Fruit fly (Drosophila melanogaster) whole organism, embryonic: ENCODE results near the gene Adh.

Source experiments
- Antp ChIP-seq: fragments of 200-800 bp; sonication (Bioruptor generic); optimal IDR thresholded peaks from 3 replicates; lab custom pipeline; 2016; ENCODE audit warnings: missing biosample characterization, missing genetic modification characterization
- Bteb2 ChIP-seq: fragments of 200-800 bp; sonication (Bioruptor generic); optimal IDR thresholded peaks from 2 replicates; lab custom pipeline; 2016; ENCODE audit warnings: missing biosample characterization, missing genetic modification characterization
- CG10959 ChIP-seq: fragments of 200-800 bp; sonication (Bioruptor generic); IDR thresholded peaks from 2 replicates; pipeline ENCODE4 v1.3.6; 2022; ENCODE audit warnings: missing biosample characterization, missing genetic modification characterization
- CG1602 ChIP-seq: fragments of 200-800 bp; sonication (Bioruptor generic); optimal IDR thresholded peaks from 3 replicates; lab custom pipeline; 2016; ENCODE audit warnings: missing biosample characterization, missing genetic modification characterization
- CG16779 ChIP-seq: fragments of 200-800 bp; sonication (Bioruptor generic); IDR thresholded peaks from 2 replicates; pipeline ENCODE4 v1.3.6; 2022; ENCODE audit warnings: missing biosample characterization, missing genetic modification characterization
- CG18011 ChIP-seq: fragments of 200-800 bp; sonication (Bioruptor generic); optimal IDR thresholded peaks from 2 replicates; lab custom pipeline; 2017; ENCODE audit warnings: missing biosample characterization, missing genetic modification characterization, mild to moderate bottlenecking, moderate library complexity, missing genotype
- CG2889 ChIP-seq: fragments of 200-800 bp; sonication (Bioruptor generic); IDR thresholded peaks from 3 replicates; pipeline ENCODE4 v1.3.6; 2022; ENCODE audit warnings: missing biosample characterization, missing genetic modification characterization
- CG31224 ChIP-seq: fragments of 200-800 bp; sonication (Bioruptor generic); IDR thresholded peaks from 2 replicates; pipeline ENCODE4 v1.3.6; 2022; ENCODE audit warnings: missing biosample characterization, missing genetic modification characterization
- CG4424 ChIP-seq: fragments of 200-800 bp; sonication (Bioruptor generic); optimal IDR thresholded peaks from 3 replicates; lab custom pipeline; 2016; ENCODE audit warnings: missing biosample characterization, missing genetic modification characterization
- CG4854 ChIP-seq: fragments of 200-800 bp; sonication (Bioruptor generic); optimal IDR thresholded peaks from 2 replicates; lab custom pipeline; 2016; ENCODE audit warnings: missing biosample characterization, missing genetic modification characterization, inconsistent platforms
- CG5180 ChIP-seq: fragments of 200-800 bp; sonication (Bioruptor generic); optimal IDR thresholded peaks from 3 replicates; lab custom pipeline; 2017; ENCODE audit warnings: missing biosample characterization, missing genetic modification characterization, mild to moderate bottlenecking, moderate library complexity, missing genetic modification reagents
- CG7372 ChIP-seq: fragments of 200-800 bp; sonication (Bioruptor generic); IDR thresholded peaks from 2 replicates; pipeline ENCODE4 v1.3.6; 2022; ENCODE audit warnings: missing biosample characterization, missing genetic modification characterization
- CG7786 ChIP-seq: fragments of 200-800 bp; sonication (Bioruptor generic); optimal IDR thresholded peaks from 2 replicates; lab custom pipeline; 2016; ENCODE audit warnings: missing biosample characterization, missing genetic modification characterization
- CG8388 ChIP-seq: fragments of 200-800 bp; sonication (Bioruptor generic); optimal IDR thresholded peaks from 2 replicates; lab custom pipeline; 2019; ENCODE audit warnings: missing biosample characterization, mild to moderate bottlenecking, missing genetic modification characterization, moderate library complexity
- CG9876 ChIP-seq: fragments of 200-800 bp; sonication (Bioruptor generic); optimal IDR thresholded peaks from 2 replicates; lab custom pipeline; 2016; ENCODE audit warnings: missing biosample characterization, missing genetic modification characterization
- CHES-1-like ChIP-seq: fragments of 200-800 bp; sonication (Bioruptor generic); optimal IDR thresholded peaks from 2 replicates; lab custom pipeline; 2016; ENCODE audit warnings: missing biosample characterization, missing genetic modification characterization
- Camta ChIP-seq: fragments of 200-800 bp; sonication (Bioruptor generic); optimal IDR thresholded peaks from 2 replicates; lab custom pipeline; 2016; ENCODE audit warnings: missing biosample characterization, missing genetic modification characterization
- GATAe ChIP-seq: fragments of 200-800 bp; sonication (Bioruptor generic); conservative IDR thresholded peaks from 2 replicates; pipeline ENCODE4 v1.3.6; 2022; ENCODE audit warnings: missing biosample characterization, missing genetic modification characterization
- HLH4C ChIP-seq: fragments of 200-800 bp; sonication (Bioruptor generic); IDR thresholded peaks from 3 replicates; pipeline ENCODE4 v1.3.6; 2022; ENCODE audit warnings: missing biosample characterization, missing genetic modification characterization; ENCODE audit not compliant: partially characterized antibody
- Meics ChIP-seq: fragments of 200-800 bp; sonication (Bioruptor generic); optimal IDR thresholded peaks from 2 replicates; lab custom pipeline; 2017; ENCODE audit warnings: missing biosample characterization, mild to moderate bottlenecking, missing genetic modification characterization
- Mes4 ChIP-seq: fragments of 200-800 bp; sonication (Bioruptor generic); optimal IDR thresholded peaks from 2 replicates; lab custom pipeline; 2016; ENCODE audit warnings: missing biosample characterization, missing genetic modification characterization
- NfI ChIP-seq: fragments of 200-800 bp; sonication (Bioruptor generic); optimal IDR thresholded peaks from 3 replicates; lab custom pipeline; 2018; ENCODE audit warnings: missing biosample characterization, mild to moderate bottlenecking, missing genetic modification characterization, moderate library complexity
- Trl ChIP-seq, 3 experiments: fragments of >200 bp in 2 of 3; fragments of 200-800 bp in 1 of 3; sonication (Bioruptor generic) in 1 of 3; optimal IDR thresholded peaks; 2 replicates in 1 of 3; 3 replicates in 2 of 3; lab custom pipeline; 2016 to 2017; ENCODE audit warnings: missing biosample characterization in 1 of 3, missing genetic modification characterization in 1 of 3
- YL-1 ChIP-seq: fragments of 200-800 bp; sonication (Bioruptor generic); optimal IDR thresholded peaks from 3 replicates; lab custom pipeline; 2017; ENCODE audit warnings: missing biosample characterization, mild to moderate bottlenecking, missing genetic modification characterization
- ac ChIP-seq: fragments of 200-800 bp; sonication (Bioruptor generic); optimal IDR thresholded peaks from 3 replicates; lab custom pipeline; 2017; ENCODE audit warnings: missing biosample characterization, mild to moderate bottlenecking, missing genetic modification characterization
- bigmax ChIP-seq: fragments of 200-800 bp; sonication (Bioruptor generic); optimal IDR thresholded peaks from 2 replicates; lab custom pipeline; 2018; ENCODE audit warnings: missing biosample characterization, mild to moderate bottlenecking, missing genetic modification characterization
- chn ChIP-seq: fragments of 200-800 bp; sonication (Bioruptor generic); optimal IDR thresholded peaks from 2 replicates; lab custom pipeline; 2016; ENCODE audit warnings: missing biosample characterization, missing genetic modification characterization
- cwo ChIP-seq: fragments of 200-800 bp; sonication (Bioruptor generic); optimal IDR thresholded peaks from 3 replicates; lab custom pipeline; 2017; ENCODE audit warnings: missing biosample characterization, missing genetic modification characterization, mild to moderate bottlenecking, moderate library complexity, missing genetic modification reagents
- dmrt11E ChIP-seq: fragments of 200-800 bp; sonication (Bioruptor generic); optimal IDR thresholded peaks from 3 replicates; lab custom pipeline; 2018; ENCODE audit warnings: missing biosample characterization, mild to moderate bottlenecking, missing genetic modification characterization, moderate library complexity
- eyg ChIP-seq: fragments of 200-800 bp; sonication (Bioruptor generic); optimal IDR thresholded peaks from 3 replicates; lab custom pipeline; 2016; ENCODE audit warnings: missing biosample characterization, missing genetic modification characterization
- fd3F ChIP-seq: fragments of 200-800 bp; sonication (Bioruptor generic); optimal IDR thresholded peaks from 2 replicates; lab custom pipeline; 2018; ENCODE audit warnings: missing biosample characterization, mild to moderate bottlenecking, missing genetic modification characterization, moderate library complexity
- fd64A ChIP-seq: fragments of 200-800 bp; sonication (Bioruptor generic); optimal IDR thresholded peaks from 3 replicates; lab custom pipeline; 2018; ENCODE audit warnings: missing biosample characterization, mild to moderate bottlenecking, missing genetic modification characterization
- gt ChIP-seq: fragments of 200-800 bp; sonication (Bioruptor generic); IDR thresholded peaks from 2 replicates; pipeline ENCODE4 v1.3.6; 2022; ENCODE audit warnings: missing biosample characterization, missing genetic modification characterization
- jumu ChIP-seq: fragments of 200-800 bp; sonication (Bioruptor generic); optimal IDR thresholded peaks from 3 replicates; lab custom pipeline; 2016; ENCODE audit warnings: missing biosample characterization, missing genetic modification characterization
- knrl ChIP-seq: fragments of 200-800 bp; sonication (Bioruptor generic); IDR thresholded peaks from 3 replicates; pipeline ENCODE4 v1.3.6; 2022; ENCODE audit warnings: missing biosample characterization, missing genetic modification characterization; ENCODE audit not compliant: partially characterized antibody
- lab ChIP-seq: fragments of 200-800 bp; sonication (Bioruptor generic); optimal IDR thresholded peaks from 3 replicates; lab custom pipeline; 2017; ENCODE audit warnings: missing biosample characterization, missing genetic modification characterization, mild to moderate bottlenecking, moderate library complexity, missing genetic modification reagents
- maf-S ChIP-seq: fragments of 200-800 bp; sonication (Bioruptor generic); optimal IDR thresholded peaks from 2 replicates; lab custom pipeline; 2016; ENCODE audit warnings: missing biosample characterization, missing genetic modification characterization
- mld ChIP-seq: fragments of 200-800 bp; sonication (Bioruptor generic); IDR thresholded peaks from 3 replicates; pipeline ENCODE4 v1.3.6; 2022; ENCODE audit warnings: missing biosample characterization, missing genetic modification characterization; ENCODE audit not compliant: partially characterized antibody
- salm ChIP-seq: fragments of 200-800 bp; sonication (Bioruptor generic); optimal IDR thresholded peaks from 2 replicates; lab custom pipeline; 2018; ENCODE audit warnings: missing biosample characterization, mild to moderate bottlenecking, missing genetic modification characterization
- scrt ChIP-seq: fragments of 200-800 bp; sonication (Bioruptor generic); optimal IDR thresholded peaks from 2 replicates; lab custom pipeline; 2018; ENCODE audit warnings: missing biosample characterization, mild to moderate bottlenecking, missing genetic modification characterization, moderate library complexity
- sens-2 ChIP-seq: fragments of 200-800 bp; sonication (Bioruptor generic); IDR thresholded peaks from 2 replicates; pipeline ENCODE4 v1.3.6; 2022; ENCODE audit warnings: missing biosample characterization, missing genetic modification characterization
- sisA ChIP-seq: fragments of 200-800 bp; sonication (Bioruptor generic); IDR thresholded peaks from 2 replicates; pipeline ENCODE4 v1.3.6; 2022; ENCODE audit warnings: missing biosample characterization, missing genetic modification characterization
- slbo ChIP-seq: fragments of 200-800 bp; sonication (Bioruptor generic); IDR thresholded peaks from 2 replicates; pipeline ENCODE4 v1.3.6; 2022; ENCODE audit warnings: missing biosample characterization, missing genetic modification characterization
- sqz ChIP-seq: fragments of 200-800 bp; sonication (Bioruptor generic); optimal IDR thresholded peaks from 3 replicates; lab custom pipeline; 2018; ENCODE audit warnings: missing biosample characterization, mild to moderate bottlenecking, missing genetic modification characterization
- stc ChIP-seq: fragments of 200-800 bp; sonication (Bioruptor generic); IDR thresholded peaks from 2 replicates; pipeline ENCODE4 v1.3.6; 2022; ENCODE audit warnings: missing biosample characterization, missing genetic modification characterization
- tin ChIP-seq: fragments of 200-800 bp; sonication (Bioruptor generic); optimal IDR thresholded peaks from 3 replicates; lab custom pipeline; 2016; ENCODE audit warnings: missing biosample characterization, missing genetic modification characterization
- tx ChIP-seq: fragments of 200-800 bp; sonication (Bioruptor generic); optimal IDR thresholded peaks from 2 replicates; lab custom pipeline; 2016; ENCODE audit warnings: missing biosample characterization, missing genetic modification characterization
- vfl ChIP-seq: fragments of 200-800 bp; sonication (Bioruptor generic); optimal IDR thresholded peaks from 2 replicates; lab custom pipeline; 2016; ENCODE audit warnings: missing biosample characterization, missing genetic modification characterization
- vnd ChIP-seq: fragments of 200-800 bp; sonication (Bioruptor generic); IDR thresholded peaks from 3 replicates; pipeline ENCODE4 v1.3.6; 2022; ENCODE audit warnings: missing biosample characterization, missing genetic modification characterization; ENCODE audit not compliant: partially characterized antibody
- zfh1 ChIP-seq: fragments of 200-800 bp; sonication (Bioruptor generic); IDR thresholded peaks from 3 replicates; pipeline ENCODE4 v1.3.6; 2022; ENCODE audit warnings: missing biosample characterization, missing genetic modification characterization

Gene Adh

DNA sequence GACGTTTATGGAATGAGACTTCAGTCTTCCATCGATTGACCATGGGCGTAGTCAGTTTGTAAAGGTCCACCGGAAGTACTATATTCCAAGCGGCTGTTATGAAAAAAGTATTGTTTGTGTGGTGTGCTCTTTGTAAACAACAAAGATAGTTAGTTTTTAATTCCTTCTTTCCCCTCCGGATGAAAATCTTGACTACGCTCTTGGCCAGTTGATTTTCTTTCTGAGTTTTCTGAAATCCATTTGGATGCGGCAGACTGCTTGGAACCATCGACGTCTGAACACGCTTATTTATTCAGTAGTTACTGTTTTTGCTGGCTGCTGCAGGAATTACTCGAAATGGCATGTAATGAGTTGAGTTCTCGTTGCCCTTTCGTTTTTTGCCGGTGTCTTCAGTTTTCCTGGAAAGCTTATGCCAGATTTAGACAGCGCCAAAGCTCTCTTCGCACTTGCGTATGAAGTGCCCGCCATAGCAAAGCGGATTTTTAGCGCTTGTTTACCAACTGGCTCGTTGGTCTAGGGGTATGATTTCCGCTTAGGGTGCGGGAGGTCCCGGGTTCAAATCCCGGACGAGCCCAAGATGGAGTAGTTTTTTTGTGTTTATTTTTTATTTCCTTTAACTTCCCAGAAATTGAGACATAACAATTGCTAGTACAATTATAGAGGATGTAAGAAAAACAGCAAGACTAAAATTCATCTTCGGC lies 16.8 kb upstream of the Adh start (continued):
- TF ChIP-seq CG18011 (GFP tag; lab: Kevin White, UChicago) (no peak), ac (GFP tag; lab: Kevin White, UChicago) (no peak), tx (GFP tag; lab: Kevin White, UChicago) (no peak), Bteb2 (GFP tag; lab: Kevin White, UChicago) (no peak), dmrt11E (tag; lab: Kevin White, UChicago) (no peak), NfI (GFP tag; lab: Kevin White, UChicago) (no peak), scrt (GFP tag; lab: Kevin White, UChicago) (no peak), vfl (GFP tag; lab: Kevin White, UChicago) (no peak), Trl (optimal IDR thresholded peaks at IDR 0.05; lab: Kevin White, UChicago) (no peak), Trl (GFP tag; optimal IDR thresholded peaks at IDR 0.05; lab: Kevin White, UChicago) (no peak), GATAe (no peak), HLH4C (peak; percentile 68), sens-2 (GFP tag; lab: Robert Waterston, UW) (no peak), CG7372 (GFP tag; lab: Robert Waterston, UW) (no peak), lab (GFP tag; lab: Kevin White, UChicago) (peak; percentile 6), slbo (GFP tag; lab: Robert Waterston, UW) (peak; percentile 41; the same call in 1 of the 2 replicates), tin (GFP tag; lab: Kevin White, UChicago) (no peak), Mes4 (GFP tag; lab: Kevin White, UChicago) (no peak), vnd (GFP tag; lab: Robert Waterston, UW) (peak; percentile 53; the same call in 2 of the 3 replicates), CG4424 (GFP tag; lab: Kevin White, UChicago) (no peak), CG10959 (GFP tag; lab: Robert Waterston, UW) (no peak), CG31224 (GFP tag; lab: Robert Waterston, UW) (no peak), jumu (GFP tag; lab: Kevin White, UChicago) (no peak), CG5180 (GFP tag; lab: Kevin White, UChicago) (no peak), CG8388 (GFP tag; lab: Kevin White, UChicago) (no peak), salm (tag; lab: Kevin White, UChicago) (no peak), CG1602 (no peak), fd64A (GFP tag; lab: Kevin White, UChicago) (no peak), sqz (GFP tag; lab: Kevin White, UChicago) (peak; percentile 41), CHES-1-like (GFP tag; lab: Kevin White, UChicago) (no peak), mld (GFP tag; lab: Robert Waterston, UW) (peak; percentile 82), CG9876 (GFP tag; lab: Kevin White, UChicago) (no peak), Meics (GFP tag; lab: Kevin White, UChicago) (no peak), stc (GFP tag; lab: Robert Waterston, UW) (no peak), fd3F (GFP tag; lab: Kevin White, UChicago) (no peak), cwo (GFP tag; lab: Kevin White, UChicago) (no peak), YL-1 (GFP tag; lab: Kevin White, UChicago) (no peak), CG7786 (no peak), Camta (GFP tag; lab: Kevin White, UChicago) (no peak), CG4854 (GFP tag; lab: Kevin White, UChicago) (no peak), knrl (GFP tag; lab: Robert Waterston, UW) (peak; percentile 46; the same call in 2 of the 3 replicates), CG2889 (GFP tag; lab: Robert Waterston, UW) (no peak), CG16779 (GFP tag; lab: Robert Waterston, UW) (no peak), eyg (GFP tag; lab: Kevin White, UChicago) (no peak), chn (GFP tag; lab: Kevin White, UChicago) (no peak), maf-S (GFP tag; lab: Kevin White, UChicago) (no peak), sisA (GFP tag; lab: Robert Waterston, UW) (no peak), gt (GFP tag; lab: Robert Waterston, UW) (no peak), bigmax (no peak), Antp (GFP tag; lab: Kevin White, UChicago) (no peak), zfh1 (GFP tag; lab: Robert Waterston, UW) (0 out of 3 replicates have a peak, but pooled peaks have one; percentile 10)
